Worm (Caenorhabditis elegans): ENCODE data around the gene F36A4.4.

- TF ChIP-seq ama-1 (optimal IDR thresholded peaks at IDR 0.05) (no peak), tbx-11 (GFP tag; IDR thresholded peaks at IDR 0.05) (no peak), F13C5.2 (tag; optimal IDR thresholded peaks at IDR 0.05) (no peak), hnd-1 (tag; optimal IDR thresholded peaks at IDR 0.05) (no peak), ceh-36 (tag; optimal IDR thresholded peaks at IDR 0.05) (no peak)
These were observed 33.8 kb downstream of the F36A4.4 start, which contains the start of gene lgc-22 for ce11 chrIV:4301202-4301601.

Data from whole organism, early embryonic.